Worm (Caenorhabditis elegans) whole organism, young adult: Measurements from ENCODE around the gene znf-782.

Experiments used
- B0261.1 ChIP-seq: sonication (generic microtip); optimal IDR thresholded peaks from 2 replicates; lab custom pipeline; 2016; ENCODE audit warnings: mild to moderate bottlenecking, missing genetic modification characterization, moderate library complexity, missing compliant biosample characterization
- C06A6.2 ChIP-seq: fragments of 200-800 bp; sonication (Bioruptor generic); conservative IDR thresholded peaks from 2 replicates; pipeline ENCODE4 v1.3.6; 2022; ENCODE audit warnings: missing genetic modification characterization, missing compliant biosample characterization
- D2030.7 ChIP-seq: fragments of 200-800 bp; sonication (Bioruptor generic); IDR thresholded peaks from 2 replicates; pipeline ENCODE4 v1.3.6; 2022; ENCODE audit warnings: missing genetic modification reagents, missing genetic modification characterization, missing compliant biosample characterization
- F57A8.1 ChIP-seq: fragments of 200-800 bp; sonication (Bioruptor generic); optimal IDR thresholded peaks from 2 replicates; lab custom pipeline; 2018; ENCODE audit warnings: mild to moderate bottlenecking, missing genetic modification characterization, moderate library complexity, missing compliant biosample characterization
- K11D2.4 ChIP-seq: fragments of 200-800 bp; sonication (Bioruptor generic); IDR thresholded peaks from 2 replicates; pipeline ENCODE4 v1.3.6; 2022; ENCODE audit warnings: missing genetic modification reagents, missing genetic modification characterization, missing compliant biosample characterization
- Y53G8AR.9 ChIP-seq: fragments of 200-800 bp; sonication (Bioruptor generic); conservative IDR thresholded peaks from 2 replicates; pipeline ENCODE4 v1.3.6; 2022; ENCODE audit warnings: missing genetic modification reagents, missing genetic modification characterization, missing compliant biosample characterization
- Y95B8A.8 ChIP-seq: fragments of 200-800 bp; sonication (Bioruptor generic); IDR thresholded peaks from 2 replicates; pipeline ENCODE4 v1.3.6; 2022; ENCODE audit warnings: missing genetic modification reagents, missing genetic modification characterization, missing compliant biosample characterization
- ama-1 ChIP-seq, 3 experiments: fragments of 150-350 bp in 1 of 3; sonication (generic microtip) in 2 of 3; optimal IDR thresholded peaks; 2 replicates each; lab custom pipeline; 2014 to 2018; ENCODE audit warnings: missing biosample characterization in 2 of 3, missing genetic modification characterization in 2 of 3, missing genetic modification reagents in 2 of 3
- athp-1 ChIP-seq: sonication (generic microtip); optimal IDR thresholded peaks from 2 replicates; lab custom pipeline; 2017; ENCODE audit warnings: mild to moderate bottlenecking, missing genetic modification characterization, missing compliant biosample characterization
- attf-3 ChIP-seq: fragments of 200-800 bp; sonication (Bioruptor generic); conservative IDR thresholded peaks from 2 replicates; pipeline ENCODE4 v1.3.6; 2022; ENCODE audit warnings: missing genetic modification reagents, missing genetic modification characterization, missing compliant biosample characterization
- attf-5 ChIP-seq: fragments of 200-800 bp; sonication (Bioruptor generic); optimal IDR thresholded peaks from 2 replicates; lab custom pipeline; 2018; ENCODE audit warnings: mild to moderate bottlenecking, missing genetic modification characterization, missing compliant biosample characterization
- bed-2 ChIP-seq: fragments of 200-800 bp; sonication (Bioruptor generic); IDR thresholded peaks from 2 replicates; pipeline ENCODE4 v1.3.6; 2022; ENCODE audit warnings: missing genetic modification reagents, missing genetic modification characterization, missing compliant biosample characterization
- ceh-100 ChIP-seq: fragments of 200-800 bp; sonication (Bioruptor generic); IDR thresholded peaks from 2 replicates; pipeline ENCODE4 v1.3.6; 2022; ENCODE audit warnings: missing genetic modification reagents, missing genetic modification characterization, missing compliant biosample characterization
- ceh-79 ChIP-seq: sonication (generic microtip); optimal IDR thresholded peaks from 2 replicates; lab custom pipeline; 2017; ENCODE audit warnings: mild to moderate bottlenecking, missing genetic modification characterization, missing compliant biosample characterization
- ceh-91 ChIP-seq: fragments of 200-800 bp; sonication (Bioruptor generic); IDR thresholded peaks from 2 replicates; pipeline ENCODE4 v1.3.6; 2022; ENCODE audit warnings: missing genetic modification reagents, missing genetic modification characterization, missing compliant biosample characterization
- die-1 ChIP-seq: sonication (generic microtip); optimal IDR thresholded peaks from 2 replicates; lab custom pipeline; 2016; ENCODE audit warnings: missing genotype, mild to moderate bottlenecking, missing genetic modification characterization, missing compliant biosample characterization
- dox-1 ChIP-seq: fragments of 200-800 bp; sonication (Bioruptor generic); IDR thresholded peaks from 2 replicates; pipeline ENCODE4 v1.3.6; 2022; ENCODE audit warnings: missing genetic modification reagents, missing genetic modification characterization, missing compliant biosample characterization
- dpl-1 ChIP-seq: fragments of 150-350 bp; optimal IDR thresholded peaks from 2 replicates; lab custom pipeline; 2014; ENCODE audit warnings: missing biosample characterization, missing genetic modification reagents, missing genetic modification characterization
- efl-1 ChIP-seq: fragments of 150-350 bp; optimal IDR thresholded peaks from 2 replicates; lab custom pipeline; 2014; ENCODE audit warnings: missing biosample characterization, missing genetic modification reagents, missing genetic modification characterization
- egl-44 ChIP-seq: fragments of 200-800 bp; sonication (Bioruptor generic); IDR thresholded peaks from 2 replicates; pipeline ENCODE4 v1.3.6; 2022; ENCODE audit warnings: missing genetic modification reagents, missing genetic modification characterization, missing compliant biosample characterization
- egrh-3 ChIP-seq: fragments of 200-800 bp; sonication (Bioruptor generic); IDR thresholded peaks from 2 replicates; pipeline ENCODE4 v1.3.6; 2022; ENCODE audit warnings: missing genetic modification reagents, missing genetic modification characterization, missing compliant biosample characterization
- him-1 ChIP-seq: sonication (generic microtip); optimal IDR thresholded peaks from 2 replicates; lab custom pipeline; 2016; ENCODE audit warnings: missing genotype, missing genetic modification reagents, missing genetic modification characterization, missing compliant biosample characterization
- hlh-12 ChIP-seq: sonication (generic microtip); optimal IDR thresholded peaks from 2 replicates; lab custom pipeline; 2016; ENCODE audit warnings: missing genetic modification characterization, missing compliant biosample characterization
- hlh-26 ChIP-seq: fragments of 200-800 bp; sonication (Bioruptor generic); conservative IDR thresholded peaks from 2 replicates; pipeline ENCODE4 v1.3.6; 2022; ENCODE audit warnings: missing genetic modification reagents, missing genetic modification characterization, missing compliant biosample characterization
- hmg-20 ChIP-seq: fragments of 200-800 bp; sonication (Bioruptor generic); IDR thresholded peaks from 2 replicates; pipeline ENCODE4 v1.3.6; 2022; ENCODE audit warnings: missing genetic modification reagents, missing genetic modification characterization, missing compliant biosample characterization
- let-607 ChIP-seq, 2 experiments: fragments of 200-800 bp in 1 of 2; sonication (Bioruptor generic) in 1 of 2; sonication (generic microtip) in 1 of 2; optimal IDR thresholded peaks; 2 replicates each; lab custom pipeline; 2016 to 2018; ENCODE audit warnings: mild to moderate bottlenecking in 2 of 2, missing compliant biosample characterization in 2 of 2, missing genetic modification characterization in 2 of 2, moderate library complexity in 2 of 2, missing genotype in 1 of 2
- lin-26 ChIP-seq: fragments of 200-800 bp; sonication (Bioruptor generic); IDR thresholded peaks from 2 replicates; pipeline ENCODE4 v1.3.6; 2022; ENCODE audit warnings: missing genetic modification reagents, missing genetic modification characterization, missing compliant biosample characterization
- lin-35 ChIP-seq, 3 experiments: fragments of 150-350 bp in 2 of 3; sonication (generic microtip) in 1 of 3; optimal IDR thresholded peaks; 2 replicates each; lab custom pipeline; 2014 to 2018; ENCODE audit warnings: missing biosample characterization in 3 of 3, missing genetic modification characterization in 3 of 3, missing genetic modification reagents in 3 of 3
- lin-40 ChIP-seq: sonication (generic microtip); optimal IDR thresholded peaks from 2 replicates; lab custom pipeline; 2016; ENCODE audit warnings: missing genetic modification characterization, mild to moderate bottlenecking, missing compliant biosample characterization, missing genotype, missing genetic modification reagents
- lsy-27 ChIP-seq: sonication (generic microtip); optimal IDR thresholded peaks from 2 replicates; lab custom pipeline; 2017; ENCODE audit warnings: missing genetic modification characterization, mild to moderate bottlenecking, missing compliant biosample characterization, antibody characterized with exemption, missing genotype, borderline replicate concordance; ENCODE audit not compliant: insufficient read depth
- mcd-1 ChIP-seq: fragments of 200-800 bp; sonication (Bioruptor generic); IDR thresholded peaks from 2 replicates; pipeline ENCODE4 v1.3.6; 2022; ENCODE audit warnings: missing genetic modification reagents, missing genetic modification characterization, missing compliant biosample characterization
- mes-4 ChIP-seq: sonication (generic microtip); optimal IDR thresholded peaks from 2 replicates; lab custom pipeline; 2016; ENCODE audit warnings: missing genotype, missing genetic modification characterization, missing compliant biosample characterization
- nhr-90 ChIP-seq: sonication (generic microtip); optimal IDR thresholded peaks from 2 replicates; lab custom pipeline; 2016; ENCODE audit warnings: missing genotype, mild to moderate bottlenecking, missing genetic modification characterization, missing compliant biosample characterization
- pbrm-1 ChIP-seq: fragments of 200-800 bp; sonication (Bioruptor generic); IDR thresholded peaks from 2 replicates; pipeline ENCODE4 v1.3.6; 2022; ENCODE audit warnings: missing genetic modification reagents, missing genetic modification characterization, missing compliant biosample characterization
- rcor-1 ChIP-seq: fragments of 200-800 bp; sonication (Bioruptor generic); IDR thresholded peaks from 2 replicates; pipeline ENCODE4 v1.3.6; 2022; ENCODE audit warnings: missing genetic modification reagents, missing genetic modification characterization, missing compliant biosample characterization
- repo-1 ChIP-seq: sonication (generic microtip); optimal IDR thresholded peaks from 2 replicates; lab custom pipeline; 2017; ENCODE audit warnings: mild to moderate bottlenecking, missing genetic modification characterization, missing compliant biosample characterization
- sdz-38 ChIP-seq: sonication (generic microtip); optimal IDR thresholded peaks from 2 replicates; lab custom pipeline; 2016; ENCODE audit warnings: missing genotype, missing genetic modification characterization, missing compliant biosample characterization
- sea-2 ChIP-seq: fragments of 200-800 bp; sonication (Bioruptor generic); IDR thresholded peaks from 2 replicates; pipeline ENCODE4 v1.3.6; 2022; ENCODE audit warnings: missing genetic modification characterization, missing compliant biosample characterization
- tbp1 ChIP-seq: fragments of 200-800 bp; sonication (Bioruptor generic); optimal IDR thresholded peaks from 2 replicates; lab custom pipeline; 2018; ENCODE audit warnings: mild to moderate bottlenecking, missing genetic modification characterization, missing compliant biosample characterization
- tbx-9 ChIP-seq: sonication (generic microtip); optimal IDR thresholded peaks from 2 replicates; lab custom pipeline; 2016; ENCODE audit warnings: borderline replicate concordance, missing genetic modification characterization, inconsistent platforms, missing compliant biosample characterization
- unc-62 ChIP-seq: fragments of 150-350 bp; optimal IDR thresholded peaks from 2 replicates; lab custom pipeline; 2014; ENCODE audit warnings: missing biosample characterization, missing genetic modification reagents, missing genetic modification characterization
- zfh-2 ChIP-seq: fragments of 200-800 bp; sonication (Bioruptor generic); conservative IDR thresholded peaks from 2 replicates; pipeline ENCODE4 v1.3.6; 2022; ENCODE audit warnings: missing genetic modification reagents, missing genetic modification characterization, missing compliant biosample characterization
- ztf-25 ChIP-seq: fragments of 200-800 bp; sonication (Bioruptor generic); IDR thresholded peaks from 2 replicates; pipeline ENCODE4 v1.3.6; 2022; ENCODE audit warnings: missing genetic modification reagents, missing genetic modification characterization, missing compliant biosample characterization
- ztf-28 ChIP-seq: fragments of 200-800 bp; sonication (Bioruptor generic); IDR thresholded peaks from 2 replicates; pipeline ENCODE4 v1.3.6; 2022; ENCODE audit warnings: missing genetic modification reagents, missing genetic modification characterization, missing compliant biosample characterization

The znf-782 gene

DNA sequence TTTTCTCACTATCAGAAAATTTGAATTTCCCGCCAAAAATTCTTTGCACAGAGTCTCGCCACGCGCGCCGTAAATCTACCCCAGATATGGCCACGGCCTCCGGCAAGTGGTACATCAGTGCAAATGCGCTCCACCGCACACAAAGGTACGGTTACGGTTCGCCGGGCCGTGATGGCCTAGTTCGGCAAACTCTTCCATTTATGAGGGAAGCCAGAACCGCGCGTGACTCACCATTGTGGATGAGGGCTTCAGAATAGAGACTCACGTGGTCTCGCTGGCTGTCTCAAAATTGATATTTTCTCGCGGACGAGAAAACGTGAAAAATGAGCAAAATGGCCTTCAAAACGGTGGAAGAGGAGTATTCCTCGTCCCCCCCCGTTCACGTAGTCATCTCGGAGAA, 47.5 kb downstream of the znf-782 start (continued):
- TF ChIP-seq F57A8.1 (GFP tag; lab: Kevin White, UChicago) = no peak
- no peak for TF ChIP-seq C06A6.2 (GFP tag; lab: Robert Waterston, UW)
- TF ChIP-seq mes-4 (tag; lab: Kevin White, UChicago) = no peak
- TF ChIP-seq ceh-79 = no peak
- no peak for TF ChIP-seq sdz-38
- TF ChIP-seq, all 124 proteins: peak for 6

DNA sequence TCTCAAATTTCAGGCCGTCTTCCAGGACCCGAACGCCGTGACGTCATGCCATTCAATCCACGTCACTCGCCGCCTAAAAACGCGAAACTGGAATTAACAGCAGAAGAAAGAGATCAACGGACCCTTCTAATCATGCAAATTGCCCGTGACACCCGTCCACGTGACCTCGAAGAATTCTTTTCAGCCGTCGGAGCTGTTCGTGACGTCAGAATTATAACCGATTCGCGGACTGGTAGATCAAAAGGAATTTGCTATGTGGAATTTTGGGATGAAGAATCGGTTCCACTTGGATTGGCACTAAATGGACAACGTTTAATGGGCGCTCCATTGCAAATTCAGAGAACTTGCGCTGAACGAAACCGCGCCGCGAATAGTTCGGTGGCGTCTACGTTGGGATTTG, 51.9 kb downstream of the znf-782 start:
- TF ChIP-seq K11D2.4 (GFP tag; lab: Robert Waterston, UW) = no peak
- no peak for TF ChIP-seq ceh-100 (GFP tag; lab: Robert Waterston, UW)
- no peak for TF ChIP-seq mes-4 (tag; lab: Kevin White, UChicago)
- no peak for TF ChIP-seq pbrm-1
- TF ChIP-seq efl-1 (GFP tag; lab: Kevin White, UChicago) = no peak
- no peak for TF ChIP-seq ceh-91
- no peak for TF ChIP-seq him-1 (tag; lab: Kevin White, UChicago)
- TF ChIP-seq tbp1 (GFP tag; lab: Kevin White, UChicago) = no peak
- TF ChIP-seq ztf-25 = no peak
- TF ChIP-seq athp-1 (tag; lab: Kevin White, UChicago) = no peak
- TF ChIP-seq nhr-90 (tag; lab: Kevin White, UChicago) = no peak
- no peak for TF ChIP-seq Y53G8AR.9
- no peak for TF ChIP-seq sea-2 (GFP tag; lab: Robert Waterston, UW)
- no peak for TF ChIP-seq ama-1 (optimal IDR thresholded peaks at IDR 0.05; lab: Kevin White, UChicago)
- no peak for TF ChIP-seq ama-1 (GFP tag; optimal IDR thresholded peaks at IDR 0.05; lab: Kevin White, UChicago)
- TF ChIP-seq unc-62 (GFP tag; lab: Kevin White, UChicago) = no peak
- TF ChIP-seq mcd-1 (GFP tag; lab: Robert Waterston, UW) = no peak
- no peak for TF ChIP-seq bed-2 (GFP tag; lab: Robert Waterston, UW)

ce11 chrIV:1013233-1013798, 54.0 kb downstream of the znf-782 start:
- TF ChIP-seq egl-44 (GFP tag; lab: Robert Waterston, UW) (no peak), egrh-3 (GFP tag; lab: Robert Waterston, UW) (peak; percentile 40; the same call in 1 of the 2 replicates), lin-26 (GFP tag; lab: Robert Waterston, UW) (no peak), zfh-2 (peak; percentile 66), hmg-20 (GFP tag; lab: Robert Waterston, UW) (no peak)

DNA sequence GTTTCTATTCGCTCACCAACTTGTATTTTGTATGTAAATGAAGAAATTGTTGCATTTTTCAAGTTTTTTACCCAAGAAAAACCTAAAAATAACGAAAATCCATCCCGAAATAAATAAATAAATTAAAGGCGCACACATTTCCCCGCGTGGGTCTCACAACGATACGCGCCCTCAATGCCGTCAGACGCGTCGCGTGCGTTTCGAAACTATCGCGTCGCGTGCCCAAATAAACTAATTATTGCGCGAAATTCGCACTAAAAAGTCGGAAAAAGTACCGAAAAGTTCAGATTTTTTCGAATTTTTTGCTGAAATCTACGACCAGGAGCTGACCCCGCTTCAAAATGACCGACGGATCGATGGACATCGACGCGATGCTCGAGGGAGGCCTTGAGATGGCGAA, 54.9 kb downstream of the znf-782 start, which contains the start of gene rbm-39:
Gene rbm-39 (plus strand): TSS at position 178 of the 400 bp plus-strand sequence.
- TF ChIP-seq repo-1 (tag; lab: Kevin White, UChicago) (peak; percentile 85), Y95B8A.8 (peak; percentile 82), attf-3 (peak; percentile 74), attf-5 (peak; percentile 90), dpl-1 (GFP tag; lab: Kevin White, UChicago) (peak; percentile 54), tbx-9 (tag; lab: Kevin White, UChicago) (no peak), hmg-20 (GFP tag; lab: Robert Waterston, UW) (no peak), D2030.7 (peak; percentile 79), hlh-26 (GFP tag; lab: Robert Waterston, UW) (no peak), lin-40 (tag; lab: Kevin White, UChicago) (peak; percentile 77), lin-35 (GFP tag; optimal IDR thresholded peaks at IDR 0.05; lab: Kevin White, UChicago) (peak in 2 of 3 experiments; percentile 40 to 76), dox-1 (GFP tag; lab: Robert Waterston, UW) (peak; percentile 88), ztf-25 (no peak), rcor-1 (GFP tag; lab: Robert Waterston, UW) (0 out of 2 replicates have a peak, but pooled peaks have one; percentile 23), lsy-27 (tag; lab: Kevin White, UChicago) (no peak), let-607 (tag; optimal IDR thresholded peaks at IDR 0.05; lab: Kevin White, UChicago) (peak in 1 of 2 experiments; percentile 13), B0261.1 (tag; lab: Kevin White, UChicago) (no peak), die-1 (tag; lab: Kevin White, UChicago) (no peak), ztf-28 (GFP tag; lab: Robert Waterston, UW) (peak; percentile 69; the same call in 1 of the 2 replicates), athp-1 (tag; lab: Kevin White, UChicago) (peak; percentile 64), hlh-12 (tag; lab: Kevin White, UChicago) (no peak)
